Worm (Caenorhabditis elegans) whole organism, L1 larva: Measurements from ENCODE around the gene coh-4.

Experiments
- ama-1 ChIP-seq: fragments of 150-350 bp; optimal IDR thresholded peaks from 2 replicates; lab custom pipeline; 2014
- blmp-1 ChIP-seq: fragments of 150-350 bp; optimal IDR thresholded peaks from 2 replicates; lab custom pipeline; 2014; ENCODE audit warnings: missing biosample characterization, missing genetic modification characterization
- ces-1 ChIP-seq: fragments of 150-350 bp; optimal IDR thresholded peaks from 2 replicates; lab custom pipeline; 2014; ENCODE audit warnings: missing biosample characterization, missing genetic modification reagents, missing genetic modification characterization
- egl-27 ChIP-seq, 2 experiments: fragments of 150-350 bp in 1 of 2; sonication (generic microtip); optimal IDR thresholded peaks; 3 replicates each; lab custom pipeline; 2017 to 2018; ENCODE audit warnings: missing biosample characterization in 2 of 2, missing genetic modification characterization in 2 of 2, missing genetic modification reagents in 2 of 2
- fos-1 ChIP-seq: fragments of 150-350 bp; optimal IDR thresholded peaks from 2 replicates; lab custom pipeline; 2014; ENCODE audit warnings: missing biosample characterization, missing genetic modification characterization
- hlh-17 ChIP-seq: fragments of 200-800 bp; sonication (Bioruptor generic); optimal IDR thresholded peaks from 2 replicates; lab custom pipeline; 2018; ENCODE audit warnings: missing genetic modification characterization, mild to moderate bottlenecking, missing compliant biosample characterization, moderate library complexity, borderline replicate concordance
- jun-1 ChIP-seq: fragments of 150-350 bp; optimal IDR thresholded peaks from 2 replicates; lab custom pipeline; 2014; ENCODE audit warnings: missing biosample characterization, missing genetic modification reagents, missing genetic modification characterization
- lin-13 ChIP-seq: fragments of 150-350 bp; optimal IDR thresholded peaks from 2 replicates; lab custom pipeline; 2014; ENCODE audit warnings: missing biosample characterization, missing genetic modification reagents, missing genetic modification characterization
- lin-15B ChIP-seq: fragments of 150-350 bp; sonication (generic microtip); optimal IDR thresholded peaks from 3 replicates; lab custom pipeline; 2014; ENCODE audit warnings: missing biosample characterization, missing genetic modification characterization
- nhr-19 ChIP-seq: fragments of 200-800 bp; sonication (Bioruptor generic); conservative IDR thresholded peaks from 2 replicates; pipeline ENCODE4 v1.3.6; 2022; ENCODE audit warnings: missing genetic modification characterization, missing compliant biosample characterization
- nhr-77 ChIP-seq: fragments of 150-350 bp; optimal IDR thresholded peaks from 2 replicates; lab custom pipeline; 2014; ENCODE audit warnings: missing biosample characterization, missing genetic modification characterization
- tbx-2 ChIP-seq: sonication (generic microtip); optimal IDR thresholded peaks from 2 replicates; lab custom pipeline; 2016; ENCODE audit warnings: missing genetic modification characterization, missing compliant biosample characterization
- unc-62 ChIP-seq: fragments of 150-350 bp; optimal IDR thresholded peaks from 2 replicates; lab custom pipeline; 2014; ENCODE audit warnings: missing biosample characterization, missing genetic modification reagents, missing genetic modification characterization
- zag-1 ChIP-seq: fragments of 150-350 bp; optimal IDR thresholded peaks from 2 replicates; lab custom pipeline; 2014; ENCODE audit warnings: missing biosample characterization, missing genetic modification characterization

DNA sequence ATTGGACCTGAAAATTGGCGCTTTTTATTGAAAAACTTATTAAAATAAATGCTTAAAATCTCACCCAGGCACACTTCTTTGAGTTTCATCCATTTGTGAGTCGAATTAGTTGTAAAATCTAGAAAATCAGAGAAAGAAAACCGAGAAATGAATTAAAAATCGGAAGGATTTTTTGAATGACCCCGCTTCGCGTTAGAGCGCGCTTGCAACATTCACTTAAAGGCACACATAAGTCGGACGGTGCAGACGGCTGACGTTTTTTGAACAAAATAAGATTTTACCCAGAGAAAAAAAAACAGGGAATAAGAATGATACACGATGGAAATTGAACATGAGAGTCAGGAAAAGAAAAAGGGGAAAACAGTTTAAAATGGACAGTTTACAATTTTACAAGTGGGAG lies 5.8 kb downstream of the coh-4 start:
- no peak for TF ChIP-seq fos-1 (tag; lab: Kevin White, UChicago)
- TF ChIP-seq zag-1 (tag; lab: Kevin White, UChicago), result no peak
- TF ChIP-seq jun-1 (tag; lab: Kevin White, UChicago), result no peak
- no peak for TF ChIP-seq nhr-19 (GFP tag; lab: Robert Waterston, UW)
- no peak for TF ChIP-seq ama-1 (lab: Kevin White, UChicago)
- no peak for TF ChIP-seq blmp-1 (tag; lab: Kevin White, UChicago)
- TF ChIP-seq lin-13 (GFP tag; lab: Kevin White, UChicago), result no peak
- TF ChIP-seq tbx-2, result no peak
- no peak for TF ChIP-seq egl-27 (tag; optimal IDR thresholded peaks at IDR 0.05; lab: Kevin White, UChicago)
- no peak for TF ChIP-seq ces-1
- TF ChIP-seq hlh-17 (GFP tag; lab: Kevin White, UChicago), result no peak
- peak; percentile 37 for TF ChIP-seq lin-15B
- TF ChIP-seq nhr-77 (tag; lab: Kevin White, UChicago), result no peak
- TF ChIP-seq unc-62 (GFP tag; lab: Kevin White, UChicago), result no peak
